Fruit fly (Drosophila melanogaster): ENCODE results near the gene CG44227.
A peak's percentile ranks its signal among the peaks of the same experiment; 100 is the strongest.

Gene CG44227

DNA sequence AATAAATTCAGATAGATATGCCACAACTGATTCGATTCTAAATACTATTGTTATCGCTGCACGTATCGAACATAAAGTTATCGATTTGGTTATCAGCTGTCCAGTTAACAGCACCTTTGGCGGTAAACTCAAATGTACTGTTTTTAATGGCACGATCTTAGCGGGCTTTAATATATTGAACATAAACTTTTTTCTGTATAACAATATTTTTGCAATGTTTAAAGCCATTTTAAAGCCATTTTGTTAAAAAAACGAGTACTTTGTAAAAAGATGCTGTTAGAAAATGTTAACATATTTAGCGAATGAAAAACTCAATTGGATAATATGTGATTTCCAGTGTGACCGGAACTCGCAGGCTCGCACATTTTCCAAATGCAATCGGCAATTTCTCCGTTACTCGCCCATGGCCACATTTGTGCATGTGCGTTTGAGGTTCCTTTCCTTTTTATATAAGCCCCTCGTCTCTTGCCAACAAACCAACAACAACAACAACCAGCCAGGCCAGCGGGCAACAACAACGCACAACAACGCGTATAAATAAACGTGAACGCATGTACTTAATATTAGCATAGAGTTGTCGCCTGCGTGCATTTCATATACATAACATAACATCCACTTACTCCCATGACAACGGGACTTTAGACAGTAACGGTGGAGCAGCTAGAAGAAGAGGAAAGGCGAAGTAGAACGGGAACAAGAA, 31.0 kb upstream of the CG44227 start, which contains the start of gene TMEM216 (continued):
- TF ChIP-seq Hey (tag; optimal IDR thresholded peaks at IDR 0.05), result no peak
- TF ChIP-seq dpn (GFP tag; optimal IDR thresholded peaks at IDR 0.05), result peak in 1 of 2 experiments; percentile 6
- TF ChIP-seq ro (GFP tag; IDR thresholded peaks at IDR 0.05), result no peak
- peak; percentile 25 for TF ChIP-seq CG30020 (tag; optimal IDR thresholded peaks at IDR 0.05)
- peak; percentile 60 for TF ChIP-seq BEAF-32 (GFP tag; optimal IDR thresholded peaks at IDR 0.05)
- TF ChIP-seq CG10431 (GFP tag; optimal IDR thresholded peaks at IDR 0.05), result peak; percentile 20
- peak; percentile 66 for TF ChIP-seq bbx (GFP tag; IDR thresholded peaks at IDR 0.05; ENCODE audit: partially characterized antibody)
- peak; percentile 44; the same call in 2 of the 3 replicates for TF ChIP-seq ci (GFP tag; IDR thresholded peaks at IDR 0.05)
- peak; percentile 82 for TF ChIP-seq crol (GFP tag; IDR thresholded peaks at IDR 0.05)
- no peak for TF ChIP-seq kah (GFP tag; optimal IDR thresholded peaks at IDR 0.05)
- no peak for TF ChIP-seq Deaf1 (tag; optimal IDR thresholded peaks at IDR 0.05)
- TF ChIP-seq CG11085 (GFP tag; IDR thresholded peaks at IDR 0.05), result no peak
- peak; percentile 33 for TF ChIP-seq CG12769 (tag; optimal IDR thresholded peaks at IDR 0.05)
- TF ChIP-seq gce (GFP tag; IDR thresholded peaks at IDR 0.05), result no peak
- no peak for TF ChIP-seq ap (GFP tag; IDR thresholded peaks at IDR 0.05)
- TF ChIP-seq Abd-B (GFP tag; optimal IDR thresholded peaks at IDR 0.05), result no peak
- TF ChIP-seq hkb (optimal IDR thresholded peaks at IDR 0.05), result no peak
- TF ChIP-seq hkb (GFP tag; IDR thresholded peaks at IDR 0.05), result no peak
- no peak for TF ChIP-seq CG9437 (GFP tag; optimal IDR thresholded peaks at IDR 0.05)
- TF ChIP-seq Hsf (GFP tag; optimal IDR thresholded peaks at IDR 0.05), result no peak
- no peak for TF ChIP-seq CG12942 (GFP tag; optimal IDR thresholded peaks at IDR 0.05)
- no peak for TF ChIP-seq ham (GFP tag; IDR thresholded peaks at IDR 0.05)
- TF ChIP-seq Lim3 (GFP tag; IDR thresholded peaks at IDR 0.05), result no peak
- TF ChIP-seq tin (GFP tag; optimal IDR thresholded peaks at IDR 0.05), result no peak
- TF ChIP-seq unpg (GFP tag; optimal IDR thresholded peaks at IDR 0.05), result no peak
- TF ChIP-seq Sin3A (optimal IDR thresholded peaks at IDR 0.05), result peak; percentile 79
- TF ChIP-seq sug (tag; optimal IDR thresholded peaks at IDR 0.05), result peak; percentile 29
- TF ChIP-seq pum (GFP tag; optimal IDR thresholded peaks at IDR 0.05), result no peak
- TF ChIP-seq CoRest (tag; optimal IDR thresholded peaks at IDR 0.05), result peak; percentile 50
- 0 out of 3 replicates have a peak, but pooled peaks have one; percentile 5 for TF ChIP-seq Opbp (GFP tag; IDR thresholded peaks at IDR 0.05; ENCODE audit: partially characterized antibody)
- no peak for TF ChIP-seq seq (GFP tag; IDR thresholded peaks at IDR 0.05)
- no peak for TF ChIP-seq CG10366 (GFP tag; IDR thresholded peaks at IDR 0.05)
- no peak for TF ChIP-seq az2 (GFP tag; optimal IDR thresholded peaks at IDR 0.05)
- TF ChIP-seq Ets97D (GFP tag; optimal IDR thresholded peaks at IDR 0.05), result peak; percentile 77
- TF ChIP-seq bigmax (GFP tag; optimal IDR thresholded peaks at IDR 0.05), result peak; percentile 13
- TF ChIP-seq knrl (GFP tag; IDR thresholded peaks at IDR 0.05; ENCODE audit: partially characterized antibody), result no peak
- TF ChIP-seq H15 (GFP tag; IDR thresholded peaks at IDR 0.05), result no peak
- TF ChIP-seq CG3163 (GFP tag; optimal IDR thresholded peaks at IDR 0.05), result no peak
- TF ChIP-seq gfzf (GFP tag; optimal IDR thresholded peaks at IDR 0.05), result peak; percentile 94
- no peak for TF ChIP-seq luna (GFP tag; optimal IDR thresholded peaks at IDR 0.05)
- peak; percentile 56 for TF ChIP-seq Myb (GFP tag; optimal IDR thresholded peaks at IDR 0.05)
- no peak for TF ChIP-seq CG7372 (GFP tag; IDR thresholded peaks at IDR 0.05)
- TF ChIP-seq bsh (GFP tag; optimal IDR thresholded peaks at IDR 0.05), result peak in 1 of 2 experiments; percentile 15
- no peak for TF ChIP-seq CG17568 (GFP tag; optimal IDR thresholded peaks at IDR 0.05)
- no peak for TF ChIP-seq ash1 (GFP tag; optimal IDR thresholded peaks at IDR 0.05)
- TF ChIP-seq psq (GFP tag; optimal IDR thresholded peaks at IDR 0.05), result no peak
- no peak for TF ChIP-seq wek (GFP tag; optimal IDR thresholded peaks at IDR 0.05)
- TF ChIP-seq Meics (GFP tag; optimal IDR thresholded peaks at IDR 0.05), result no peak
- TF ChIP-seq pho (GFP tag; optimal IDR thresholded peaks at IDR 0.05), result no peak
- TF ChIP-seq Scr (GFP tag; IDR thresholded peaks at IDR 0.05; ENCODE audit: partially characterized antibody), result peak; percentile 54; the same call in 1 of the 2 replicates
- peak; percentile 52 for TF ChIP-seq Max (GFP tag; optimal IDR thresholded peaks at IDR 0.05)
